Worm (Caenorhabditis elegans) whole organism, L2 larva: ENCODE data around the gene dhs-19.

Experiments used
- C34F6.9 ChIP-seq: fragments of 150-350 bp; optimal IDR thresholded peaks from 2 replicates; lab custom pipeline; 2014; ENCODE audit warnings: missing biosample characterization, missing genetic modification characterization
- R02D3.7 ChIP-seq: fragments of 150-350 bp; optimal IDR thresholded peaks from 2 replicates; lab custom pipeline; 2014; ENCODE audit warnings: missing biosample characterization, missing genetic modification characterization
- Y55F3AM.14 ChIP-seq: fragments of 200-800 bp; sonication (Bioruptor generic); optimal IDR thresholded peaks from 2 replicates; lab custom pipeline; 2018; ENCODE audit warnings: mild to moderate bottlenecking, missing genetic modification characterization, missing compliant biosample characterization
- ZK546.5 ChIP-seq: sonication (generic microtip); optimal IDR thresholded peaks from 2 replicates; lab custom pipeline; 2017; ENCODE audit warnings: missing biosample characterization, missing genetic modification characterization
- alr-1 ChIP-seq: fragments of 150-350 bp; optimal IDR thresholded peaks from 2 replicates; lab custom pipeline; 2014; ENCODE audit warnings: missing biosample characterization, missing genetic modification characterization
- aly-2 ChIP-seq: fragments of 150-350 bp; optimal IDR thresholded peaks from 2 replicates; lab custom pipeline; 2014; ENCODE audit warnings: missing biosample characterization, missing genetic modification characterization
- blmp-1 ChIP-seq: sonication (generic microtip); optimal IDR thresholded peaks from 2 replicates; lab custom pipeline; 2017; ENCODE audit warnings: missing genetic modification characterization, mild to moderate bottlenecking, missing compliant biosample characterization, antibody characterized with exemption, moderate library complexity; ENCODE audit not compliant: insufficient read depth
- ceh-82 ChIP-seq: fragments of 150-350 bp; optimal IDR thresholded peaks from 2 replicates; lab custom pipeline; 2014; ENCODE audit warnings: missing biosample characterization, missing genetic modification characterization
- crh-2 ChIP-seq: sonication (generic microtip); optimal IDR thresholded peaks from 2 replicates; lab custom pipeline; 2017; ENCODE audit warnings: missing biosample characterization, missing genetic modification characterization
- dmd-4 ChIP-seq: sonication (generic microtip); optimal IDR thresholded peaks from 2 replicates; lab custom pipeline; 2017; ENCODE audit warnings: missing biosample characterization, missing genetic modification characterization
- elt-1 ChIP-seq: fragments of 150-350 bp; optimal IDR thresholded peaks from 2 replicates; lab custom pipeline; 2014; ENCODE audit warnings: missing biosample characterization, missing genetic modification characterization
- elt-3 ChIP-seq: sonication (generic microtip); optimal IDR thresholded peaks from 2 replicates; lab custom pipeline; 2017; ENCODE audit warnings: missing biosample characterization, missing genetic modification characterization
- fos-1 ChIP-seq: fragments of 150-350 bp; optimal IDR thresholded peaks from 2 replicates; lab custom pipeline; 2014; ENCODE audit warnings: missing biosample characterization, missing genetic modification characterization
- gmeb-1 ChIP-seq: fragments of 150-350 bp; optimal IDR thresholded peaks from 2 replicates; lab custom pipeline; 2014; ENCODE audit warnings: missing biosample characterization, missing genetic modification characterization
- lin-11 ChIP-seq: fragments of 150-350 bp; sonication (generic microtip); optimal IDR thresholded peaks from 2 replicates; lab custom pipeline; 2014; ENCODE audit warnings: missing biosample characterization, missing genetic modification characterization, inconsistent platforms, mixed read lengths
- lin-13 ChIP-seq: fragments of 150-350 bp; optimal IDR thresholded peaks from 2 replicates; lab custom pipeline; 2014; ENCODE audit warnings: missing biosample characterization, missing genetic modification reagents, missing genetic modification characterization
- lin-39 ChIP-seq: fragments of 150-350 bp; optimal IDR thresholded peaks from 2 replicates; lab custom pipeline; 2014; ENCODE audit warnings: missing biosample characterization, missing genetic modification reagents, missing genetic modification characterization
- lsy-2 ChIP-seq, 2 experiments: fragments of 150-350 bp in 1 of 2; sonication (generic microtip) in 1 of 2; optimal IDR thresholded peaks; 2 replicates each; lab custom pipeline; 2014 to 2017; ENCODE audit warnings: missing biosample characterization in 2 of 2, missing genetic modification characterization in 2 of 2
- mab-5 ChIP-seq: fragments of 150-350 bp; optimal IDR thresholded peaks from 2 replicates; lab custom pipeline; 2014; ENCODE audit warnings: missing biosample characterization, missing genetic modification characterization
- mbf-1 ChIP-seq: sonication (generic microtip); optimal IDR thresholded peaks from 2 replicates; lab custom pipeline; 2017; ENCODE audit warnings: missing biosample characterization, missing genetic modification characterization
- mdl-1 ChIP-seq, 2 experiments: fragments of 150-350 bp in 1 of 2; sonication (generic microtip) in 1 of 2; optimal IDR thresholded peaks; 2 replicates each; lab custom pipeline; 2017; ENCODE audit warnings: missing biosample characterization in 2 of 2, missing genetic modification characterization in 2 of 2
- nhr-10 ChIP-seq: sonication (generic microtip); optimal IDR thresholded peaks from 2 replicates; lab custom pipeline; 2017; ENCODE audit warnings: missing biosample characterization, missing genetic modification characterization
- nhr-11 ChIP-seq: fragments of 150-350 bp; optimal IDR thresholded peaks from 2 replicates; lab custom pipeline; 2014; ENCODE audit warnings: missing biosample characterization, missing genetic modification characterization
- nhr-12 ChIP-seq: fragments of 150-350 bp; optimal IDR thresholded peaks from 2 replicates; lab custom pipeline; 2014; ENCODE audit warnings: missing biosample characterization, missing genetic modification characterization
- nhr-129 ChIP-seq: fragments of 150-350 bp; optimal IDR thresholded peaks from 2 replicates; lab custom pipeline; 2014; ENCODE audit warnings: missing biosample characterization, missing genetic modification characterization
- nhr-21 ChIP-seq: fragments of 150-350 bp; optimal IDR thresholded peaks from 2 replicates; lab custom pipeline; 2014; ENCODE audit warnings: missing biosample characterization, missing genetic modification characterization
- nhr-23 ChIP-seq: fragments of 150-350 bp; optimal IDR thresholded peaks from 2 replicates; lab custom pipeline; 2014; ENCODE audit warnings: missing biosample characterization, missing genetic modification reagents, missing genetic modification characterization
- nhr-237 ChIP-seq: fragments of 150-350 bp; optimal IDR thresholded peaks from 2 replicates; lab custom pipeline; 2014; ENCODE audit warnings: missing biosample characterization, missing genetic modification characterization
- nhr-25 ChIP-seq: fragments of 150-350 bp; sonication (generic microtip); optimal IDR thresholded peaks from 3 replicates; lab custom pipeline; 2014; ENCODE audit warnings: missing biosample characterization, missing genetic modification characterization
- nhr-6 ChIP-seq: fragments of 150-350 bp; optimal IDR thresholded peaks from 2 replicates; lab custom pipeline; 2014; ENCODE audit warnings: missing biosample characterization, missing genetic modification characterization
- nhr-77 ChIP-seq: fragments of 150-350 bp; optimal IDR thresholded peaks from 2 replicates; lab custom pipeline; 2014; ENCODE audit warnings: missing biosample characterization, missing genetic modification characterization
- peb-1 ChIP-seq: fragments of 150-350 bp; optimal IDR thresholded peaks from 2 replicates; lab custom pipeline; 2014; ENCODE audit warnings: missing biosample characterization, missing genetic modification characterization
- sem-4 ChIP-seq: fragments of 150-350 bp; optimal IDR thresholded peaks from 2 replicates; lab custom pipeline; 2014; ENCODE audit warnings: missing biosample characterization, missing genetic modification reagents, missing genetic modification characterization
- skn-1 ChIP-seq: sonication (generic microtip); optimal IDR thresholded peaks from 2 replicates; lab custom pipeline; 2017; ENCODE audit warnings: missing biosample characterization, missing genetic modification characterization
- sma-3 ChIP-seq: sonication (generic microtip); optimal IDR thresholded peaks from 2 replicates; lab custom pipeline; 2016; ENCODE audit warnings: missing genetic modification reagents, missing genetic modification characterization, missing compliant biosample characterization
- sma-9 ChIP-seq, 2 experiments: fragments of 150-350 bp in 1 of 2; sonication (generic microtip) in 1 of 2; optimal IDR thresholded peaks; 2 replicates each; lab custom pipeline; 2014 to 2016; ENCODE audit warnings: missing genetic modification characterization in 2 of 2, mild to moderate bottlenecking in 1 of 2, missing biosample characterization in 1 of 2, missing compliant biosample characterization in 1 of 2, missing genetic modification reagents in 1 of 2, moderate library complexity in 1 of 2
- snpc-4 ChIP-seq: fragments of 150-350 bp; optimal IDR thresholded peaks from 2 replicates; lab custom pipeline; 2014; ENCODE audit warnings: missing biosample characterization, missing genetic modification characterization
- unc-39 ChIP-seq: fragments of 150-350 bp; optimal IDR thresholded peaks from 2 replicates; lab custom pipeline; 2014; ENCODE audit warnings: missing biosample characterization, missing genetic modification characterization
- unc-55 ChIP-seq: fragments of 150-350 bp; sonication (generic microtip); optimal IDR thresholded peaks from 3 replicates; lab custom pipeline; 2014; ENCODE audit warnings: missing biosample characterization, missing genetic modification reagents, missing genetic modification characterization
- unc-62 ChIP-seq: fragments of 150-350 bp; optimal IDR thresholded peaks from 2 replicates; lab custom pipeline; 2014; ENCODE audit warnings: missing biosample characterization, missing genetic modification reagents, missing genetic modification characterization
- zag-1 ChIP-seq: fragments of 150-350 bp; optimal IDR thresholded peaks from 2 replicates; lab custom pipeline; 2014; ENCODE audit warnings: missing biosample characterization, missing genetic modification characterization
- ztf-1 ChIP-seq: fragments of 200-800 bp; sonication (Bioruptor generic); conservative IDR thresholded peaks from 2 replicates; pipeline ENCODE4 v1.3.6; 2022; ENCODE audit warnings: missing genetic modification characterization, missing compliant biosample characterization
- ztf-11 ChIP-seq: sonication (generic microtip); optimal IDR thresholded peaks from 2 replicates; lab custom pipeline; 2017; ENCODE audit warnings: missing biosample characterization, missing genetic modification characterization
- ztf-4 ChIP-seq: fragments of 150-350 bp; optimal IDR thresholded peaks from 2 replicates; lab custom pipeline; 2014; ENCODE audit warnings: missing biosample characterization, missing genetic modification characterization

The dhs-19 gene

DNA sequence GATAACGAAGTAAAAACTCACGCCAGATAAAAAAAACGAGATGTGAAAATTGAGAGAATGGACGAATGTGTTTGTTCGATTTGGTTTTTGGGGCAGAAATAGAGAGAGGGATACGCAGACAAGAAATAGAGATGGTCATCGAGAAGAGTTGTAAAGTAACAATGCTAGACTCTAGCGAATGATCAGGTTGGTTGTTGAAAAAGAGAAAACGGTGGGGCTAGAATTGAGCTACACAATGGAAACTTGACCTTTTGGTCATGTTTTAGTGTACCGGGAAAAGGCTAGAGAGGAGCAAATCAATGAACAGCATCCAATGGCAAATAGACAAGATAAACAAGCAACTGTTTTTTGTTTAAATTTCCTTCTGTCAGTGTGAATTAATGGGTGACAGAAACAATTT lies at the start of gene dhs-19:
Gene dhs-19, minus strand, starts transcription at position 101 of the 400 bp plus-strand sequence.
- TF ChIP-seq nhr-6 (tag; lab: Kevin White, UChicago) (no peak), gmeb-1 (tag; lab: Kevin White, UChicago) (no peak), ztf-4 (tag; lab: Kevin White, UChicago) (no peak), elt-1 (tag; lab: Kevin White, UChicago) (no peak), ztf-11 (tag; lab: Kevin White, UChicago) (no peak), ztf-1 (GFP tag; lab: Robert Waterston, UW) (no peak), fos-1 (no peak), crh-2 (tag; lab: Kevin White, UChicago) (no peak), R02D3.7 (no peak), nhr-77 (tag; lab: Kevin White, UChicago) (no peak), sma-9 (GFP tag; optimal IDR thresholded peaks at IDR 0.05; lab: Kevin White, UChicago) (no peak), sma-9 (tag; optimal IDR thresholded peaks at IDR 0.05; lab: Kevin White, UChicago) (no peak), lin-39 (tag; lab: Kevin White, UChicago) (no peak), aly-2 (tag; lab: Kevin White, UChicago) (no peak), nhr-23 (no peak), nhr-11 (tag; lab: Kevin White, UChicago) (no peak), unc-62 (no peak), nhr-10 (tag; lab: Kevin White, UChicago) (no peak), unc-39 (tag; lab: Kevin White, UChicago) (no peak), nhr-129 (tag; lab: Kevin White, UChicago) (no peak)

DNA sequence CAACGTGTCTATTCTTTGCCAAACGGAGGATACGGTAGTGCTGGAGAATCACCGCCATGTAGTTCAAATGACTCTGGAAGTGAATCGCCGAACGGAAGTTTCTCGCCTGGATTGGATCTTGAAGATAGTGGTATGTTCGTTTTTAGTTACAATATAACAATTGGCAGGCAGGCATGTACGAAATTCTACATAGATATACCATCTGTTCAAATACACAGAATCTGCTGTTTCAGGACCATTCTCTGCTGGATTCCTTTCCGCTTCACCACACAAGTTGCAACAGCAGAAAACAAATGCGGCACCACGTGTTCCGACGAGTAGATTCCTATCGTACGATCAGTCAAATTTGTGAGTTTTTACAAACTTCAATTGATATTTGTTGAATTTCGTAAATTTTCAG lies 49.2 kb upstream of the dhs-19 start:
- no peak for TF ChIP-seq crh-2 (tag; lab: Kevin White, UChicago)
- TF ChIP-seq ceh-82, result no peak
- TF ChIP-seq unc-62, result no peak
- no peak for TF ChIP-seq Y55F3AM.14 (GFP tag; lab: Kevin White, UChicago)
- no peak for TF ChIP-seq nhr-11 (tag; lab: Kevin White, UChicago)
- no peak for TF ChIP-seq lsy-2 (tag; optimal IDR thresholded peaks at IDR 0.05; lab: Kevin White, UChicago)
- no peak for TF ChIP-seq gmeb-1 (tag; lab: Kevin White, UChicago)
- TF ChIP-seq skn-1, result no peak
- no peak for TF ChIP-seq sem-4 (tag; lab: Kevin White, UChicago)
- no peak for TF ChIP-seq dmd-4 (tag; lab: Kevin White, UChicago)
- no peak for TF ChIP-seq sma-9 (GFP tag; optimal IDR thresholded peaks at IDR 0.05; lab: Kevin White, UChicago)
- TF ChIP-seq sma-9 (tag; optimal IDR thresholded peaks at IDR 0.05; lab: Kevin White, UChicago), result no peak
- TF ChIP-seq lin-39 (tag; lab: Kevin White, UChicago), result no peak
- no peak for TF ChIP-seq R02D3.7
- TF ChIP-seq elt-3 (tag; lab: Kevin White, UChicago), result no peak
- TF ChIP-seq ztf-4 (tag; lab: Kevin White, UChicago), result no peak
- TF ChIP-seq lin-13 (GFP tag; lab: Kevin White, UChicago), result no peak
- TF ChIP-seq fos-1, result no peak

DNA sequence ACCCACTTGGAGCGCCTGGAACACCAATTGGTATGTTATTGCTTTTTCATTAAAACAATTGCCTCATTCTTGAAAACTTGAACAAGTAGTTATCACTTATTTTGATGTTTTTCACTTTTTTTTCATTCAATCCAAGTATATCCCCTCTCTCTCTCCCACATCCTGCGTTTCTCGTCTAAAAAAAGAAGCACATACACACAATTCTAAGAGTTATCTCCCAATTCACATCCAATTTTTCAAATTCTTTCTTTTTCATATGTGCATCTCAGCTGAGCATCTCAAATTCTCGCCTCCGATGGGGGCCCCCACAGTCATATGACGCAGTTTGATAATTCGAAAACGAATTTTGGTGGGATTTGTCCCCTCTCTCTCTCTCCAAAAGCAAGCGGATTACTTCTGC lies 46.4 kb upstream of the dhs-19 start:
- TF ChIP-seq skn-1 (no peak), mdl-1 (tag; optimal IDR thresholded peaks at IDR 0.05; lab: Kevin White, UChicago) (no peak), ztf-1 (GFP tag; lab: Robert Waterston, UW) (no peak), zag-1 (tag; lab: Kevin White, UChicago) (no peak), C34F6.9 (tag; lab: Kevin White, UChicago) (peak; percentile 14), nhr-11 (tag; lab: Kevin White, UChicago) (no peak)
- TF ChIP-seq, all 48 proteins: peak for 1

DNA sequence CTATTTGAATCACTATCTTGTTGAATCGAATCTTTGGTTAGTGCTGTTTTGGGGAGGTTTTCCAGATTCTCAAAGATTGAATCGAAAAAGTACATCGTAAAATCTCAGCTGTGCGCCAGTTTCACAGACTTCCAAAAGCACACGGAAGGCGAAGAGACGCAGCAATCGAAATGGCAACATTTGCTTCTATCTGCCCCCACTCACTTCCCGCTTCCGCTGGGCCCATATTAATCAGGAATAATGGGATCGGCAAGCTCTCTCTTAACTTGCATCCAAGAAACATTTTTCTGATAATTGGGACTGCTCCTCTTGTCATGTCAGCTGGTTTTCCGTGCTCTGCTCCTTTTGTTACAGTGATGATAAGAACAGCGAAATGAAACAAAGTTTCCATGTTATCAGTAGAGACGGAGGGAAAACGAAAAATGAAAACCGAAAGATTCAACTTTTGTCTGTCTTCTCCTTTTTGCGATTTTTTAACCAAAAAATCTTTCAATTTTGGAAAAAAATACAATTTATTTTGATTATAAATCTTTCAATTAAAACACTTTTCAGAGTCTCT lies 45.3 kb upstream of the dhs-19 start:
- TF ChIP-seq skn-1, result no peak
- no peak for TF ChIP-seq elt-3 (tag; lab: Kevin White, UChicago)
- TF ChIP-seq mbf-1 (tag; lab: Kevin White, UChicago), result no peak
- no peak for TF ChIP-seq unc-55 (GFP tag; lab: Kevin White, UChicago)
- no peak for TF ChIP-seq lin-11 (tag; lab: Kevin White, UChicago)
- no peak for TF ChIP-seq nhr-25 (tag; lab: Kevin White, UChicago)
- TF ChIP-seq zag-1 (tag; lab: Kevin White, UChicago), result no peak
- no peak for TF ChIP-seq alr-1 (tag; lab: Kevin White, UChicago)
- no peak for TF ChIP-seq R02D3.7
- no peak for TF ChIP-seq nhr-21 (tag; lab: Kevin White, UChicago)
- no peak for TF ChIP-seq elt-1 (tag; lab: Kevin White, UChicago)
- no peak for TF ChIP-seq snpc-4 (tag; lab: Kevin White, UChicago)
- TF ChIP-seq ztf-1 (GFP tag; lab: Robert Waterston, UW), result no peak
- no peak for TF ChIP-seq ZK546.5 (tag; lab: Kevin White, UChicago)
- TF ChIP-seq blmp-1 (tag; lab: Kevin White, UChicago), result no peak
- TF ChIP-seq peb-1, result no peak
- peak; percentile 16 for TF ChIP-seq sem-4 (tag; lab: Kevin White, UChicago)
- no peak for TF ChIP-seq nhr-237 (tag; lab: Kevin White, UChicago)
- TF ChIP-seq sma-9 (GFP tag; optimal IDR thresholded peaks at IDR 0.05; lab: Kevin White, UChicago), result peak; percentile 68
- no peak for TF ChIP-seq sma-9 (tag; optimal IDR thresholded peaks at IDR 0.05; lab: Kevin White, UChicago)
- no peak for TF ChIP-seq sma-3 (GFP tag; lab: Kevin White, UChicago)
- TF ChIP-seq nhr-23, result no peak
- peak; percentile 19 for TF ChIP-seq mab-5
- no peak for TF ChIP-seq gmeb-1 (tag; lab: Kevin White, UChicago)
- TF ChIP-seq lsy-2 (tag; optimal IDR thresholded peaks at IDR 0.05; lab: Kevin White, UChicago), result peak in 1 of 2 experiments; percentile 27
- TF ChIP-seq nhr-12 (tag; lab: Kevin White, UChicago), result no peak
- no peak for TF ChIP-seq dmd-4 (tag; lab: Kevin White, UChicago)
- TF ChIP-seq nhr-10 (tag; lab: Kevin White, UChicago), result no peak
- no peak for TF ChIP-seq nhr-77 (tag; lab: Kevin White, UChicago)
